Fruit fly (Drosophila melanogaster) whole organism, wandering third instar larva: ENCODE data around the gene myd.
A peak's percentile ranks its signal among the peaks of the same experiment; 100 is the strongest.

ENCODE experiments used
- Jra ChIP-seq: sonication (Bioruptor generic); optimal IDR thresholded peaks from 2 replicates; lab custom pipeline; 2016; ENCODE audit warnings: missing biosample characterization, missing genetic modification characterization
- Mio ChIP-seq: sonication (Bioruptor generic); optimal IDR thresholded peaks from 2 replicates; lab custom pipeline; 2016; ENCODE audit warnings: missing biosample characterization, missing genetic modification characterization
- Myc ChIP-seq: fragments of >200 bp; optimal IDR thresholded peaks from 2 replicates; lab custom pipeline; 2017
- Rel ChIP-seq, 2 experiments: fragments of 200-800 bp; sonication (Bioruptor generic) in 1 of 2; optimal IDR thresholded peaks; 2 replicates in 1 of 2; 3 replicates in 1 of 2; lab custom pipeline; 2016 to 2019; ENCODE audit warnings: mild to moderate bottlenecking in 2 of 2, missing biosample characterization in 2 of 2, missing genetic modification characterization in 2 of 2, moderate library complexity in 1 of 2
- br ChIP-seq: fragments of 200-800 bp; sonication (Bioruptor generic); optimal IDR thresholded peaks from 2 replicates; lab custom pipeline; 2016; ENCODE audit warnings: missing biosample characterization, missing genetic modification characterization
- foxo ChIP-seq, 2 experiments: fragments of 200-800 bp; sonication (Bioruptor generic); optimal IDR thresholded peaks; 2 replicates in 1 of 2; 3 replicates in 1 of 2; lab custom pipeline; 2016 to 2017; ENCODE audit warnings: missing biosample characterization in 2 of 2, missing genetic modification characterization in 2 of 2
- fru ChIP-seq: fragments of 200-800 bp; sonication (Bioruptor generic); optimal IDR thresholded peaks from 3 replicates; lab custom pipeline; 2016; ENCODE audit warnings: missing biosample characterization, mild to moderate bottlenecking, missing genetic modification characterization
- h ChIP-seq: fragments of 200-800 bp; sonication (Bioruptor generic); optimal IDR thresholded peaks from 3 replicates; lab custom pipeline; 2016; ENCODE audit warnings: missing biosample characterization, mild to moderate bottlenecking, missing genetic modification characterization
- psq ChIP-seq: fragments of 200-800 bp; sonication (Bioruptor generic); optimal IDR thresholded peaks from 3 replicates; lab custom pipeline; 2017; ENCODE audit warnings: missing biosample characterization, mild to moderate bottlenecking, missing genetic modification characterization, moderate library complexity
- sage ChIP-seq: fragments of 200-800 bp; sonication (Bioruptor generic); optimal IDR thresholded peaks from 2 replicates; lab custom pipeline; 2016; ENCODE audit warnings: missing biosample characterization, mild to moderate bottlenecking, missing genetic modification characterization
- sv ChIP-seq: fragments of 200-800 bp; sonication (Bioruptor generic); optimal IDR thresholded peaks from 3 replicates; lab custom pipeline; 2016; ENCODE audit warnings: missing biosample characterization, missing genetic modification characterization
- usp ChIP-seq: fragments of >200 bp; optimal IDR thresholded peaks from 2 replicates; lab custom pipeline; 2017; ENCODE audit warnings: missing biosample characterization, missing genetic modification characterization
- woc ChIP-seq: sonication (Bioruptor generic); optimal IDR thresholded peaks from 2 replicates; lab custom pipeline; 2016; ENCODE audit warnings: missing biosample characterization, mild to moderate bottlenecking, missing genetic modification characterization

DNA sequence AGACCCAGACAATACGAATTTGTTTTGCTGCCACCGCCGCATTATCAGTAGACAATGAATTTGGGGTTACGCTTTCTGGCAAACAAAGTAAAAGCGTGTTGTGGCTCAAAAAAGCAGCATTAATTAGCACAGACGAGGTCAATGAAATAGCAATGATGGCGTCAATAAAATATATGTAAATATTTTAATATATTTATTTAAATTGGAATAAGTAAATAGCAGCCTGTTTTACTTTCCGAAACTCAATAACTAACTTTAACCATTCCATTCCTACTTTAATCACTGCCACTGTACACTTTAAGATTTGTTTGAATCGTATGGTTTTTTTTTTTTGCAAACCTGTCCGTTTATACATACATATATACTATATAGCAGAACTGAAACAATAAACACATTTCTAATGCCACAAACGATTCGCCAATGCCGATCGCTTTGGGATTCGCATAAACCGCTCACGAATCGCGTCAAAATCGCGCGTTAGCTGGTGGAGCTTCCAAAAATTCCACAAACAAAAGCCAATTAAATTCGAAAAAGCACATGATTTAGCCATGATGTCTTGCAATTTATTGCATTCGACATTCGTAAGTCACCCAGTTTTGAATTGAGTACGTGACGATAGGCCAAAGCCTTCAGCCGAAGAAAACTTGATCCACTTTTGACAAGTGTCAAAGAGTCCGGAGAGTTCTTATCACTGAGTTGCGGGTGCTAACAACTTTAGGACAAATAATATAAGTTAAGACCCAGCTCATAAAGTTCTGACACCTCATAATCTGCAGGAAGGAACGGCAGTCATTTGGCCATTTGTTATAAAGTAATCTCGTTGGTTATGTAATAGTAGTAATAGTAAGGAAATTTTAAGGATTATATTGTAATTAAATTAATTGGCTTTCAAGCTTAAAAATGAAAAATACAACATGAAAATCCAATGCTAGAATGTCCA lies 28.3 kb upstream of the myd start:
- TF ChIP-seq usp, result no peak
- no peak for TF ChIP-seq sv (GFP tag; lab: Kevin White, UChicago)
- TF ChIP-seq fru (GFP tag; lab: Kevin White, UChicago), result no peak
- peak; percentile 19 for TF ChIP-seq woc (GFP tag; lab: Kevin White, UChicago)
- TF ChIP-seq br, result no peak
- no peak for TF ChIP-seq Jra
- no peak for TF ChIP-seq psq (GFP tag; lab: Kevin White, UChicago)
- TF ChIP-seq sage (GFP tag; lab: Kevin White, UChicago), result no peak
- TF ChIP-seq h (GFP tag; lab: Kevin White, UChicago), result peak; percentile 38
- peak; percentile 11 for TF ChIP-seq Myc (lab: Kevin White, UChicago)
- peak in 1 of 2 experiments; percentile 54 for TF ChIP-seq foxo (GFP tag; optimal IDR thresholded peaks at IDR 0.05; lab: Kevin White, UChicago)
- TF ChIP-seq Rel (GFP tag; optimal IDR thresholded peaks at IDR 0.05; lab: Kevin White, UChicago), result no peak
- no peak for TF ChIP-seq Rel (tag; optimal IDR thresholded peaks at IDR 0.05; lab: Kevin White, UChicago)
- no peak for TF ChIP-seq Mio (GFP tag; lab: Kevin White, UChicago)
